Fruit fly (Drosophila melanogaster) whole organism, embryonic: ENCODE results near the gene Ifrd1.
A peak's percentile ranks its signal among the peaks of the same experiment; 100 is the strongest.

Experiments
- Abd-B ChIP-seq: fragments of 200-800 bp; sonication (Bioruptor generic); optimal IDR thresholded peaks from 2 replicates; lab custom pipeline; 2018; ENCODE audit warnings: missing biosample characterization, mild to moderate bottlenecking, missing genetic modification characterization, moderate library complexity
- Atf-2 ChIP-seq: fragments of 200-800 bp; sonication (Bioruptor generic); optimal IDR thresholded peaks from 2 replicates; lab custom pipeline; 2016; ENCODE audit warnings: missing biosample characterization, missing genetic modification characterization
- Atf6 ChIP-seq: fragments of 200-800 bp; sonication (Bioruptor generic); IDR thresholded peaks from 2 replicates; pipeline ENCODE4 v1.3.6; 2022; ENCODE audit warnings: missing biosample characterization, missing genetic modification characterization
- CG10267 ChIP-seq: fragments of 200-800 bp; sonication (Bioruptor generic); optimal IDR thresholded peaks from 2 replicates; lab custom pipeline; 2018; ENCODE audit warnings: missing biosample characterization, mild to moderate bottlenecking, missing genetic modification characterization, moderate library complexity
- CG10654 ChIP-seq: fragments of 200-800 bp; sonication (Bioruptor generic); optimal IDR thresholded peaks from 2 replicates; lab custom pipeline; 2016; ENCODE audit warnings: missing biosample characterization, missing genetic modification characterization
- CG12219 ChIP-seq: fragments of 200-800 bp; sonication (Bioruptor generic); optimal IDR thresholded peaks from 3 replicates; lab custom pipeline; 2018; ENCODE audit warnings: missing biosample characterization, mild to moderate bottlenecking, missing genetic modification characterization
- CG13287 ChIP-seq: fragments of 200-800 bp; sonication (Bioruptor generic); IDR thresholded peaks from 2 replicates; pipeline ENCODE4 v1.3.6; 2022; ENCODE audit warnings: missing biosample characterization, missing genetic modification characterization; ENCODE audit not compliant: partially characterized antibody
- CG13424 ChIP-seq: fragments of 200-800 bp; sonication (Bioruptor generic); optimal IDR thresholded peaks from 2 replicates; lab custom pipeline; 2019; ENCODE audit warnings: missing biosample characterization, mild to moderate bottlenecking, missing genetic modification characterization, moderate library complexity
- CG14050 ChIP-seq: fragments of 200-800 bp; sonication (Bioruptor generic); IDR thresholded peaks from 3 replicates; pipeline ENCODE4 v1.3.6; 2022; ENCODE audit warnings: missing biosample characterization, missing genetic modification characterization
- CG1602 ChIP-seq: fragments of 200-800 bp; sonication (Bioruptor generic); optimal IDR thresholded peaks from 3 replicates; lab custom pipeline; 2016; ENCODE audit warnings: missing biosample characterization, missing genetic modification characterization
- CG2120 ChIP-seq: fragments of 200-800 bp; sonication (Bioruptor generic); optimal IDR thresholded peaks from 3 replicates; lab custom pipeline; 2016; ENCODE audit warnings: missing biosample characterization, missing genetic modification characterization
- CG2129 ChIP-seq: fragments of 200-800 bp; sonication (Bioruptor generic); IDR thresholded peaks from 2 replicates; pipeline ENCODE4 v1.3.6; 2022; ENCODE audit warnings: missing biosample characterization, missing genetic modification characterization; ENCODE audit not compliant: partially characterized antibody
- CG2678 ChIP-seq: fragments of 200-800 bp; sonication (Bioruptor generic); optimal IDR thresholded peaks from 3 replicates; lab custom pipeline; 2019; ENCODE audit warnings: missing biosample characterization, mild to moderate bottlenecking, missing genetic modification characterization, moderate library complexity
- CG2875 ChIP-seq: fragments of 200-800 bp; sonication (Bioruptor generic); optimal IDR thresholded peaks from 2 replicates; lab custom pipeline; 2017; ENCODE audit warnings: missing biosample characterization, mild to moderate bottlenecking, missing genetic modification characterization, missing genetic modification reagents
- CG4404 ChIP-seq: fragments of 200-800 bp; sonication (Bioruptor generic); IDR thresholded peaks from 2 replicates; pipeline ENCODE4 v1.3.6; 2022; ENCODE audit warnings: missing biosample characterization, missing genetic modification characterization
- CG6254 ChIP-seq: fragments of 200-800 bp; sonication (Bioruptor generic); optimal IDR thresholded peaks from 3 replicates; lab custom pipeline; 2017; ENCODE audit warnings: mild to moderate bottlenecking, missing biosample characterization, missing genetic modification reagents, missing genetic modification characterization
- CG6683 ChIP-seq: fragments of 200-800 bp; sonication (Bioruptor generic); optimal IDR thresholded peaks from 2 replicates; lab custom pipeline; 2017; ENCODE audit warnings: missing biosample characterization, mild to moderate bottlenecking, missing genetic modification characterization, missing genetic modification reagents
- CG9609 ChIP-seq: fragments of 200-800 bp; sonication (Bioruptor generic); optimal IDR thresholded peaks from 3 replicates; lab custom pipeline; 2016; ENCODE audit warnings: missing biosample characterization, missing genetic modification characterization
- CG9727 ChIP-seq: fragments of 200-800 bp; sonication (Bioruptor generic); optimal IDR thresholded peaks from 3 replicates; lab custom pipeline; 2017; ENCODE audit warnings: missing biosample characterization, mild to moderate bottlenecking, missing genetic modification characterization
- Dip3 ChIP-seq: fragments of 200-800 bp; sonication (Bioruptor generic); optimal IDR thresholded peaks from 3 replicates; lab custom pipeline; 2016; ENCODE audit warnings: missing biosample characterization, missing genetic modification characterization
- E2f2 ChIP-seq: fragments of 200-800 bp; sonication (Bioruptor generic); IDR thresholded peaks from 2 replicates; pipeline ENCODE4 v1.3.6; 2022; ENCODE audit warnings: missing biosample characterization, missing genetic modification characterization
- Fer3 ChIP-seq: fragments of 200-800 bp; sonication (Bioruptor generic); optimal IDR thresholded peaks from 2 replicates; lab custom pipeline; 2018; ENCODE audit warnings: missing biosample characterization, mild to moderate bottlenecking, missing genetic modification characterization, moderate library complexity
- H2.0 ChIP-seq: fragments of 200-800 bp; sonication (Bioruptor generic); IDR thresholded peaks from 2 replicates; pipeline ENCODE4 v1.3.6; 2022; ENCODE audit warnings: missing biosample characterization, missing genetic modification characterization
- Hand ChIP-seq: fragments of 200-800 bp; sonication (Bioruptor generic); optimal IDR thresholded peaks from 2 replicates; lab custom pipeline; 2017; ENCODE audit warnings: mild to moderate bottlenecking, missing biosample characterization, missing genetic modification reagents, missing genetic modification characterization
- Max ChIP-seq: fragments of 200-800 bp; sonication (Bioruptor generic); optimal IDR thresholded peaks from 2 replicates; lab custom pipeline; 2016; ENCODE audit warnings: missing biosample characterization, mild to moderate bottlenecking, missing genetic modification characterization
- Meics ChIP-seq: fragments of 200-800 bp; sonication (Bioruptor generic); optimal IDR thresholded peaks from 2 replicates; lab custom pipeline; 2017; ENCODE audit warnings: missing biosample characterization, mild to moderate bottlenecking, missing genetic modification characterization
- Poxn ChIP-seq: fragments of 200-800 bp; sonication (Bioruptor generic); IDR thresholded peaks from 2 replicates; pipeline ENCODE4 v1.3.6; 2022; ENCODE audit warnings: missing biosample characterization, missing genetic modification characterization
- Sry-δ ChIP-seq: fragments of 200-800 bp; sonication (Bioruptor generic); optimal IDR thresholded peaks from 2 replicates; lab custom pipeline; 2016; ENCODE audit warnings: missing biosample characterization, missing genetic modification characterization
- Stat92E ChIP-seq, 3 experiments: fragments of >200 bp in 2 of 3; fragments of 200-800 bp in 1 of 3; sonication (Bioruptor generic) in 1 of 3; optimal IDR thresholded peaks; 2 replicates each; lab custom pipeline; 2017 to 2019; ENCODE audit warnings: missing biosample characterization in 3 of 3, missing genetic modification characterization in 3 of 3, mild to moderate bottlenecking in 1 of 3, moderate library complexity in 1 of 3
- Tbp ChIP-seq: fragments of >200 bp; optimal IDR thresholded peaks from 2 replicates; lab custom pipeline; 2018; ENCODE audit warnings: missing biosample characterization, missing genetic modification characterization
- bigmax ChIP-seq: fragments of 200-800 bp; sonication (Bioruptor generic); optimal IDR thresholded peaks from 2 replicates; lab custom pipeline; 2018; ENCODE audit warnings: missing biosample characterization, mild to moderate bottlenecking, missing genetic modification characterization
- br ChIP-seq: fragments of >200 bp; optimal IDR thresholded peaks from 2 replicates; lab custom pipeline; 2017
- da ChIP-seq: fragments of 200-800 bp; sonication (Bioruptor generic); optimal IDR thresholded peaks from 2 replicates; lab custom pipeline; 2016; ENCODE audit warnings: missing biosample characterization, missing genetic modification characterization
- dimm ChIP-seq: fragments of 200-800 bp; sonication (Bioruptor generic); IDR thresholded peaks from 2 replicates; pipeline ENCODE4 v1.3.6; 2022; ENCODE audit warnings: missing biosample characterization, missing genetic modification characterization
- ewg ChIP-seq: fragments of 200-800 bp; sonication (Bioruptor generic); optimal IDR thresholded peaks from 3 replicates; lab custom pipeline; 2017; ENCODE audit warnings: mild to moderate bottlenecking, missing biosample characterization, missing genetic modification reagents, missing genetic modification characterization
- eyg ChIP-seq: fragments of 200-800 bp; sonication (Bioruptor generic); optimal IDR thresholded peaks from 3 replicates; lab custom pipeline; 2016; ENCODE audit warnings: missing biosample characterization, missing genetic modification characterization
- fd96Cb ChIP-seq: fragments of 200-800 bp; sonication (Bioruptor generic); optimal IDR thresholded peaks from 2 replicates; lab custom pipeline; 2018; ENCODE audit warnings: missing biosample characterization, mild to moderate bottlenecking, missing genetic modification characterization, moderate library complexity
- ftz-f1 ChIP-seq: fragments of 200-800 bp; sonication (Bioruptor generic); optimal IDR thresholded peaks from 2 replicates; lab custom pipeline; 2016; ENCODE audit warnings: missing biosample characterization, missing genetic modification characterization
- gce ChIP-seq: fragments of 200-800 bp; sonication (Bioruptor generic); IDR thresholded peaks from 3 replicates; pipeline ENCODE4 v1.3.6; 2022; ENCODE audit warnings: missing biosample characterization, missing genetic modification characterization
- gem ChIP-seq: fragments of 200-800 bp; sonication (Bioruptor generic); optimal IDR thresholded peaks from 2 replicates; lab custom pipeline; 2019; ENCODE audit warnings: missing biosample characterization, mild to moderate bottlenecking, missing genetic modification characterization, moderate library complexity
- kah ChIP-seq: fragments of 200-800 bp; sonication (Bioruptor generic); optimal IDR thresholded peaks from 2 replicates; lab custom pipeline; 2018; ENCODE audit warnings: missing biosample characterization, mild to moderate bottlenecking, missing genetic modification characterization
- kni ChIP-seq: fragments of 200-800 bp; sonication (Bioruptor generic); optimal IDR thresholded peaks from 3 replicates; lab custom pipeline; 2017; ENCODE audit warnings: mild to moderate bottlenecking, missing biosample characterization, missing genetic modification reagents, missing genetic modification characterization
- lmd ChIP-seq: fragments of 200-800 bp; sonication (Bioruptor generic); IDR thresholded peaks from 2 replicates; pipeline ENCODE4 v1.3.6; 2022; ENCODE audit warnings: missing biosample characterization, missing genetic modification characterization
- lola ChIP-seq, 3 experiments: fragments of >200 bp in 2 of 3; fragments of 200-800 bp in 1 of 3; sonication (Bioruptor generic) in 1 of 3; optimal IDR thresholded peaks; 2 replicates each; lab custom pipeline; 2017 to 2019; ENCODE audit warnings: missing biosample characterization in 3 of 3, missing genetic modification characterization in 3 of 3, mild to moderate bottlenecking in 1 of 3, moderate library complexity in 1 of 3
- sens ChIP-seq: fragments of 200-800 bp; sonication (Bioruptor generic); peaks from one replicate; lab custom pipeline; 2016; ENCODE audit warnings: missing biosample characterization, missing genetic modification characterization
- shn ChIP-seq: fragments of 200-800 bp; sonication (Bioruptor generic); optimal IDR thresholded peaks from 3 replicates; lab custom pipeline; 2016; ENCODE audit warnings: missing biosample characterization, missing genetic modification characterization
- so ChIP-seq: fragments of 200-800 bp; sonication (Bioruptor generic); IDR thresholded peaks from 3 replicates; pipeline ENCODE4 v1.3.6; 2022; ENCODE audit warnings: missing biosample characterization, missing genetic modification characterization
- sug ChIP-seq: fragments of 200-800 bp; optimal IDR thresholded peaks from 2 replicates; lab custom pipeline; 2019; ENCODE audit warnings: missing biosample characterization, mild to moderate bottlenecking, missing genetic modification characterization, moderate library complexity
- tx ChIP-seq: fragments of 200-800 bp; sonication (Bioruptor generic); optimal IDR thresholded peaks from 2 replicates; lab custom pipeline; 2016; ENCODE audit warnings: missing biosample characterization, missing genetic modification characterization
- yki ChIP-seq: fragments of >200 bp; optimal IDR thresholded peaks from 3 replicates; lab custom pipeline; 2018
- zf30C ChIP-seq: fragments of 200-800 bp; sonication (Bioruptor generic); optimal IDR thresholded peaks from 3 replicates; lab custom pipeline; 2018; ENCODE audit warnings: missing biosample characterization, mild to moderate bottlenecking, missing genetic modification characterization

The Ifrd1 gene

dm6 chr2L:2878859-2879258 is 4.6 kb upstream of the Ifrd1 start, which contains the start of gene RabGGTb (continued):
- peak; percentile 51 for TF ChIP-seq gem
- no peak for TF ChIP-seq br (lab: Kevin White, UChicago)
- peak; percentile 39 for TF ChIP-seq Dip3
- peak; percentile 80 for TF ChIP-seq CG2120
- TF ChIP-seq da (GFP tag; lab: Kevin White, UChicago) = no peak
- peak; percentile 66 for TF ChIP-seq Meics (GFP tag; lab: Kevin White, UChicago)
- peak; percentile 5 for TF ChIP-seq CG9609 (GFP tag; lab: Kevin White, UChicago)
- no peak for TF ChIP-seq Tbp (GFP tag; lab: Kevin White, UChicago)
- peak; percentile 70 for TF ChIP-seq H2.0 (GFP tag; lab: Robert Waterston, UW)
- TF ChIP-seq CG6683 = no peak
- peak; percentile 41 for TF ChIP-seq Hand (GFP tag; lab: Kevin White, UChicago)
- no peak for TF ChIP-seq CG6254 (GFP tag; lab: Kevin White, UChicago)
- peak; percentile 5 for TF ChIP-seq ewg (GFP tag; lab: Kevin White, UChicago)
- TF ChIP-seq kah (GFP tag; lab: Kevin White, UChicago) = peak; percentile 20
- TF ChIP-seq CG13424 = peak; percentile 52
- TF ChIP-seq kni = peak; percentile 4
- TF ChIP-seq Sry-δ (GFP tag; lab: Kevin White, UChicago) = peak; percentile 4
- TF ChIP-seq sens = peak; percentile 88
- peak; percentile 82 for TF ChIP-seq Atf6 (GFP tag; lab: Robert Waterston, UW)
- TF ChIP-seq CG13287 (GFP tag; lab: Robert Waterston, UW) = peak; percentile 69
- no peak for TF ChIP-seq CG10654 (GFP tag; lab: Kevin White, UChicago)
- TF ChIP-seq lola (GFP tag; optimal IDR thresholded peaks at IDR 0.05; lab: Kevin White, UChicago) = peak in 1 of 3 experiments; percentile 12
- peak; percentile 41 for TF ChIP-seq CG10267
- TF ChIP-seq sug (tag; lab: Kevin White, UChicago) = peak; percentile 31
- 0 out of 2 replicates have a peak, but pooled peaks have one; percentile 13 for TF ChIP-seq Poxn
- peak; percentile 38 for TF ChIP-seq CG2875 (GFP tag; lab: Kevin White, UChicago)
- no peak for TF ChIP-seq yki
- peak; percentile 59; the same call in 1 of the 2 replicates for TF ChIP-seq CG4404 (GFP tag; lab: Robert Waterston, UW)
- TF ChIP-seq lmd (GFP tag; lab: Robert Waterston, UW) = peak; percentile 71
- peak; percentile 26 for TF ChIP-seq Fer3 (tag; lab: Kevin White, UChicago)
- TF ChIP-seq CG9727 (GFP tag; lab: Kevin White, UChicago) = peak; percentile 57
- no peak for TF ChIP-seq dimm (GFP tag; lab: Robert Waterston, UW)
- TF ChIP-seq eyg (GFP tag; lab: Kevin White, UChicago) = peak; percentile 13
- peak; percentile 34 for TF ChIP-seq ftz-f1 (GFP tag; lab: Kevin White, UChicago)
- no peak for TF ChIP-seq Abd-B
- peak; percentile 69 for TF ChIP-seq bigmax
- peak; percentile 61 for TF ChIP-seq CG2678 (tag; lab: Kevin White, UChicago)
- peak; percentile 77; the same call in 2 of the 3 replicates for TF ChIP-seq so (GFP tag; lab: Robert Waterston, UW)
- TF ChIP-seq CG12219 (GFP tag; lab: Kevin White, UChicago) = peak; percentile 41
- TF ChIP-seq Atf-2 (GFP tag; lab: Kevin White, UChicago) = peak; percentile 51
- peak; percentile 36 for TF ChIP-seq tx
- TF ChIP-seq CG14050 (GFP tag; lab: Robert Waterston, UW) = peak; percentile 48; the same call in 2 of the 3 replicates
- peak; percentile 54; the same call in 1 of the 3 replicates for TF ChIP-seq gce (GFP tag; lab: Robert Waterston, UW)
- TF ChIP-seq zf30C (GFP tag; lab: Kevin White, UChicago) = no peak
- peak; percentile 5 for TF ChIP-seq Max (GFP tag; lab: Kevin White, UChicago)
- TF ChIP-seq Stat92E (GFP tag; optimal IDR thresholded peaks at IDR 0.05; lab: Kevin White, UChicago) = no peak
- TF ChIP-seq CG2129 (GFP tag; lab: Robert Waterston, UW) = no peak
- peak; percentile 59 for TF ChIP-seq shn (GFP tag; lab: Kevin White, UChicago)
- TF ChIP-seq E2f2 (GFP tag; lab: Robert Waterston, UW) = peak; percentile 14; the same call in 1 of the 2 replicates
- TF ChIP-seq CG1602 (GFP tag; lab: Kevin White, UChicago) = peak; percentile 16
- peak; percentile 11 for TF ChIP-seq fd96Cb
